Worm (Caenorhabditis elegans) whole organism, midembryonic: ENCODE measurements around the gene F14H12.2.
"Not testable (repeated sequence)": the region's sequence is repeated elsewhere in the genome, so short reads cannot be mapped to it uniquely, and the experiment has no call there.

ENCODE experiments used
- cog-1 ChIP-seq: sonication (generic microtip); optimal IDR thresholded peaks from 2 replicates; lab custom pipeline; 2016; ENCODE audit warnings: missing genetic modification characterization, missing compliant biosample characterization
- med-1 ChIP-seq: sonication (generic microtip); optimal IDR thresholded peaks from 2 replicates; lab custom pipeline; 2017; ENCODE audit warnings: missing genetic modification characterization, mild to moderate bottlenecking, missing compliant biosample characterization, antibody characterized with exemption, missing genetic modification reagents; ENCODE audit not compliant: insufficient read depth
- ztf-23 ChIP-seq: fragments of 200-800 bp; sonication (Bioruptor generic); IDR thresholded peaks from 2 replicates; pipeline ENCODE4 v1.3.6; 2022; ENCODE audit warnings: missing genetic modification reagents, missing genetic modification characterization, missing compliant biosample characterization
- ztf-29 ChIP-seq: fragments of 200-800 bp; sonication (Bioruptor generic); IDR thresholded peaks from 2 replicates; pipeline ENCODE4 v1.3.6; 2022; ENCODE audit warnings: missing genetic modification reagents, missing genetic modification characterization, missing compliant biosample characterization

DNA sequence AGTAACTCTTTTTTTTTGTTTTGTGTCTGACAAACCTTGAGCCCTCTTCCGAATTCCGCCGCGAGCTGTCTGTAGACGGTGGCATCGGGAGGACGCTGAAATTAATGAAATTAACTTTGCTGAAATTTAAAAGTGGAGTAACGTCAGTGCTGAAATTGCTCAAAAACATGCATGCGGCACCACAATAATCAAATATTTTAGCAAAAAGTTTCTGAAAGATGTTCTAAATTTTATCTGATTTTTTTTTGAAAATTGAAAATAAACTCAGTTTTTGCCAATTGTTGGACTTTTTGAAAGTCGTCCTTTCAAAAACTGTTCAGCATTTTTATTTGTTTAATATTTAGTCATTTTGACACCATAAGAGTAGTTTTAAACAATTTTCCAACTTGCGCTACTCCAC, 14.3 kb upstream of the F14H12.2 start, which contains the start of gene cst-2:
- TF ChIP-seq ztf-29; med-1 (GFP tag; lab: Kevin White, UChicago); cog-1; ztf-23 (GFP tag; lab: Robert Waterston, UW): not testable (repeated sequence)
